Fruit fly (Drosophila melanogaster): ENCODE results near the gene nis.

nis gene

DNA sequence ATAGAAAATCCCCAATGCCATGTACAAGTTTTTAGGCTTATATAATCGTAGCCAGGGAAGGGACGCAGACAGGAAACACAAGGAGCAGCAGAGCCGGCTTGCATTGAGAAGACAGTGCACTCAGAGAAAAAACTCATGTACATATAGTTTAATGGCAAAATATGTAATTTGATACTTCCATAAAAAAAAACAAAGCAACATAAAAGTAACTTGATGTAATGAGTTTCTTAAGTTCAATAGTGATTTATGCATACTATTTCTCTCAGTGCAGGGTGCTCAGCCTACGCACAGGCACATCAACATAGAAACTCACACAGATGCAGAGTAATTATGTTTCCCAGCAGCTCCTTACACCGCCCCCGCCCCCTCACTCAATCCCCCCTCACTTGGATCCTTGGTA lies 33.8 kb upstream of the nis start (continued):
- TF ChIP-seq Antp (GFP tag; optimal IDR thresholded peaks at IDR 0.05) (peak; percentile 63), Hand (GFP tag; optimal IDR thresholded peaks at IDR 0.05) (peak; percentile 80), danr (GFP tag; IDR thresholded peaks at IDR 0.05) (no peak), ewg (GFP tag; optimal IDR thresholded peaks at IDR 0.05) (peak; percentile 55), CG7372 (GFP tag; IDR thresholded peaks at IDR 0.05) (peak; percentile 57), CG2199 (GFP tag; IDR thresholded peaks at IDR 0.05) (no peak), fd96Cb (tag; optimal IDR thresholded peaks at IDR 0.05) (peak; percentile 54), dm (GFP tag; optimal IDR thresholded peaks at IDR 0.05) (no peak), Rx (GFP tag; IDR thresholded peaks at IDR 0.05) (peak; percentile 56; the same call in 1 of the 2 replicates), al (GFP tag; IDR thresholded peaks at IDR 0.05) (no peak), disco-r (GFP tag; optimal IDR thresholded peaks at IDR 0.05) (peak; percentile 6), Atf-2 (GFP tag; optimal IDR thresholded peaks at IDR 0.05) (no peak), vvl (GFP tag; IDR thresholded peaks at IDR 0.05) (peak; percentile 78), lilli (GFP tag; optimal IDR thresholded peaks at IDR 0.05) (peak; percentile 58), Six4 (GFP tag; optimal IDR thresholded peaks at IDR 0.05) (peak; percentile 3), NC2β (GFP tag; optimal IDR thresholded peaks at IDR 0.05) (peak; percentile 39), jumu (GFP tag; optimal IDR thresholded peaks at IDR 0.05) (no peak), CG6272 (GFP tag; IDR thresholded peaks at IDR 0.05) (0 out of 2 replicates have a peak, but pooled peaks have one; percentile 20), Lhr (GFP tag; optimal IDR thresholded peaks at IDR 0.05) (no peak), mirr (GFP tag; optimal IDR thresholded peaks at IDR 0.05) (no peak), CG9797 (GFP tag; optimal IDR thresholded peaks at IDR 0.05) (no peak), CG14860 (GFP tag; IDR thresholded peaks at IDR 0.05; ENCODE audit: partially characterized antibody) (no peak), CG3726 (GFP tag; IDR thresholded peaks at IDR 0.05) (peak; percentile 46; the same call in 1 of the 3 replicates), CG11085 (GFP tag; IDR thresholded peaks at IDR 0.05) (peak; percentile 57), CG12236 (GFP tag; optimal IDR thresholded peaks at IDR 0.05) (no peak), zfh1 (GFP tag; IDR thresholded peaks at IDR 0.05) (peak; percentile 67; the same call in 2 of the 3 replicates), CG10209 (GFP tag; optimal IDR thresholded peaks at IDR 0.05) (peak; percentile 72), Hr39 (optimal IDR thresholded peaks at IDR 0.05) (no peak), CG14710 (tag; optimal IDR thresholded peaks at IDR 0.05) (peak; percentile 1), E2f2 (GFP tag; IDR thresholded peaks at IDR 0.05) (peak; percentile 41; the same call in 1 of the 2 replicates), jing (GFP tag; optimal IDR thresholded peaks at IDR 0.05) (peak; percentile 45), phol (tag; optimal IDR thresholded peaks at IDR 0.05) (peak; percentile 50), CG7357 (GFP tag; IDR thresholded peaks at IDR 0.05) (peak; percentile 64; the same call in 2 of the 3 replicates), Fer2 (tag; optimal IDR thresholded peaks at IDR 0.05) (no peak), CG10274 (GFP tag; optimal IDR thresholded peaks at IDR 0.05) (peak; percentile 1), CG17912 (GFP tag; optimal IDR thresholded peaks at IDR 0.05) (no peak), insv (GFP tag; optimal IDR thresholded peaks at IDR 0.05) (no peak), tll (GFP tag; optimal IDR thresholded peaks at IDR 0.05) (no peak), gce (GFP tag; IDR thresholded peaks at IDR 0.05) (0 out of 3 replicates have a peak, but pooled peaks have one; percentile 41), psq (GFP tag; optimal IDR thresholded peaks at IDR 0.05) (no peak), CG3065 (GFP tag; optimal IDR thresholded peaks at IDR 0.05) (no peak), CG18599 (GFP tag; optimal IDR thresholded peaks at IDR 0.05) (peak; percentile 86), CG1529 (GFP tag; optimal IDR thresholded peaks at IDR 0.05) (peak; percentile 27), dan (GFP tag; IDR thresholded peaks at IDR 0.05) (no peak), Taf1 (GFP tag; IDR thresholded peaks at IDR 0.05) (peak; percentile 63), CG2120 (GFP tag; optimal IDR thresholded peaks at IDR 0.05) (peak; percentile 80), gsb-n (tag; optimal IDR thresholded peaks at IDR 0.05) (peak; percentile 23), kah (GFP tag; optimal IDR thresholded peaks at IDR 0.05) (no peak), NK7.1 (GFP tag; optimal IDR thresholded peaks at IDR 0.05) (no peak), crp (GFP tag; optimal IDR thresholded peaks at IDR 0.05) (peak in 1 of 2 experiments; percentile 2), CG11247 (GFP tag; IDR thresholded peaks at IDR 0.05) (peak; percentile 48; the same call in 1 of the 2 replicates)
